Worm (Caenorhabditis elegans) whole organism, L4 larva: Measurements from ENCODE around the gene ZK622.5.

Experiments used
- F37D6.2 ChIP-seq: sonication (generic microtip); optimal IDR thresholded peaks from 2 replicates; lab custom pipeline; 2016; ENCODE audit warnings: mild to moderate bottlenecking, missing genetic modification characterization, missing compliant biosample characterization
- F49E8.2 ChIP-seq: sonication (generic microtip); optimal IDR thresholded peaks from 2 replicates; lab custom pipeline; 2016; ENCODE audit warnings: missing compliant biosample characterization, mild to moderate bottlenecking, missing genetic modification characterization, borderline replicate concordance
- Y48G9A.11 ChIP-seq: fragments of 200-800 bp; sonication (Bioruptor generic); IDR thresholded peaks from 2 replicates; pipeline ENCODE4 v1.3.6; 2022; ENCODE audit warnings: missing genetic modification reagents, missing genetic modification characterization, missing compliant biosample characterization
- Y75B8A.6 ChIP-seq: fragments of 200-800 bp; sonication (Bioruptor generic); IDR thresholded peaks from 2 replicates; pipeline ENCODE4 v1.3.6; 2022; ENCODE audit warnings: missing genetic modification reagents, missing genetic modification characterization, missing compliant biosample characterization
- aha-1 ChIP-seq: fragments of 150-350 bp; peaks from one replicate; lab custom pipeline; 2014; ENCODE audit warnings: missing biosample characterization, missing genetic modification characterization
- ceh-32 ChIP-seq: sonication (generic microtip); optimal IDR thresholded peaks from 2 replicates; lab custom pipeline; 2016; ENCODE audit warnings: mild to moderate bottlenecking, missing genetic modification characterization, missing compliant biosample characterization; ENCODE audit not compliant: poor library complexity
- ceh-44 ChIP-seq: fragments of 200-800 bp; sonication (Bioruptor generic); IDR thresholded peaks from 2 replicates; pipeline ENCODE4 v1.3.6; 2022; ENCODE audit warnings: missing genetic modification reagents, missing genetic modification characterization, missing compliant biosample characterization
- ceh-62 ChIP-seq: sonication (generic microtip); optimal IDR thresholded peaks from 2 replicates; lab custom pipeline; 2017; ENCODE audit warnings: missing biosample characterization, missing genetic modification characterization
- daf-16 ChIP-seq, 3 experiments: sonication (generic microtip); optimal IDR thresholded peaks; 2 replicates each; lab custom pipeline; 2016 to 2017; ENCODE audit warnings: missing genetic modification characterization in 3 of 3, missing genetic modification reagents in 3 of 3, mild to moderate bottlenecking in 2 of 3, missing compliant biosample characterization in 2 of 3, missing biosample characterization in 1 of 3, moderate library complexity in 1 of 3
- daf-19 ChIP-seq: fragments of 200-800 bp; sonication (Bioruptor generic); conservative IDR thresholded peaks from 2 replicates; pipeline ENCODE4 v1.3.6; 2022; ENCODE audit warnings: missing genetic modification characterization, missing compliant biosample characterization
- dmd-8 ChIP-seq: fragments of 200-800 bp; sonication (Bioruptor generic); IDR thresholded peaks from 2 replicates; pipeline ENCODE4 v1.3.6; 2022; ENCODE audit warnings: missing genetic modification characterization, missing compliant biosample characterization
- fos-1 ChIP-seq: fragments of 150-350 bp; optimal IDR thresholded peaks from 2 replicates; lab custom pipeline; 2014; ENCODE audit warnings: missing biosample characterization, missing genetic modification characterization
- hif-1 ChIP-seq, 2 experiments: sonication (generic microtip); optimal IDR thresholded peaks; 2 replicates each; lab custom pipeline; 2016 to 2017; ENCODE audit warnings: missing compliant biosample characterization in 2 of 2, missing genetic modification characterization in 2 of 2, missing genetic modification reagents in 2 of 2, missing genotype in 2 of 2, mild to moderate bottlenecking in 1 of 2
- hlh-11 ChIP-seq: fragments of 200-800 bp; sonication (Bioruptor generic); optimal IDR thresholded peaks from 2 replicates; lab custom pipeline; 2018; ENCODE audit warnings: mild to moderate bottlenecking, missing genetic modification characterization, missing compliant biosample characterization
- hlh-30 ChIP-seq: sonication (generic microtip); optimal IDR thresholded peaks from 2 replicates; lab custom pipeline; 2017; ENCODE audit warnings: antibody characterized with exemption, mild to moderate bottlenecking, missing genetic modification characterization, missing compliant biosample characterization; ENCODE audit not compliant: insufficient read depth
- lsy-2 ChIP-seq, 2 experiments: fragments of 150-350 bp in 1 of 2; sonication (generic microtip) in 1 of 2; optimal IDR thresholded peaks; 2 replicates each; lab custom pipeline; 2014 to 2017; ENCODE audit warnings: missing biosample characterization in 2 of 2, missing genetic modification characterization in 2 of 2
- mdt-29 ChIP-seq: fragments of 200-800 bp; sonication (Bioruptor generic); IDR thresholded peaks from 2 replicates; pipeline ENCODE4 v1.3.6; 2022; ENCODE audit warnings: missing genetic modification reagents, missing genetic modification characterization, missing compliant biosample characterization
- mxl-3 ChIP-seq: fragments of 200-800 bp; sonication (Bioruptor generic); optimal IDR thresholded peaks from 2 replicates; lab custom pipeline; 2018; ENCODE audit warnings: mild to moderate bottlenecking, missing genetic modification characterization, missing compliant biosample characterization
- nhr-11 ChIP-seq: fragments of 150-350 bp; optimal IDR thresholded peaks from 2 replicates; lab custom pipeline; 2014; ENCODE audit warnings: missing biosample characterization, missing genetic modification characterization
- nhr-28 ChIP-seq: fragments of 150-350 bp; optimal IDR thresholded peaks from 2 replicates; lab custom pipeline; 2014; ENCODE audit warnings: missing biosample characterization, missing genetic modification characterization
- nhr-41 ChIP-seq: fragments of 200-800 bp; sonication (Bioruptor generic); IDR thresholded peaks from 2 replicates; pipeline ENCODE4 v1.3.6; 2022; ENCODE audit warnings: missing genetic modification reagents, missing genetic modification characterization, missing compliant biosample characterization
- nhr-77 ChIP-seq: fragments of 150-350 bp; optimal IDR thresholded peaks from 2 replicates; lab custom pipeline; 2014; ENCODE audit warnings: missing biosample characterization, missing genetic modification characterization
- pha-4 ChIP-seq, 2 experiments: fragments of 150-350 bp in 1 of 2; fragments of 200-800 bp in 1 of 2; sonication (Bioruptor generic) in 1 of 2; IDR thresholded peaks in 1 of 2; optimal IDR thresholded peaks in 1 of 2; 2 replicates each; pipeline versions ENCODE4 v1.3.6 to Lab custom; 2014 to 2022; ENCODE audit warnings: missing genetic modification characterization in 2 of 2, missing genetic modification reagents in 2 of 2, missing biosample characterization in 1 of 2, missing compliant biosample characterization in 1 of 2
- php-3 ChIP-seq: fragments of 200-800 bp; sonication (Bioruptor generic); IDR thresholded peaks from 2 replicates; pipeline ENCODE4 v1.3.6; 2022; ENCODE audit warnings: missing genetic modification reagents, missing genetic modification characterization, missing compliant biosample characterization
- snpc-1.2 ChIP-seq: fragments of 200-800 bp; sonication (Bioruptor generic); IDR thresholded peaks from 2 replicates; pipeline ENCODE4 v1.3.6; 2022; ENCODE audit warnings: missing genetic modification reagents, missing genetic modification characterization, missing compliant biosample characterization
- spr-1 ChIP-seq: sonication (generic microtip); optimal IDR thresholded peaks from 2 replicates; lab custom pipeline; 2016; ENCODE audit warnings: mild to moderate bottlenecking, missing genetic modification characterization, missing compliant biosample characterization
- unc-62 ChIP-seq, 3 experiments: fragments of 150-350 bp in 1 of 3; sonication (generic microtip); optimal IDR thresholded peaks in 2 of 3; peaks in 1 of 3; 1 replicate in 1 of 3; 2 replicates in 2 of 3; lab custom pipeline; 2014 to 2017; ENCODE audit warnings: missing biosample characterization in 3 of 3, missing genetic modification characterization in 3 of 3, missing genetic modification reagents in 3 of 3, missing genotype in 1 of 3
- zfp-2 ChIP-seq: sonication (generic microtip); optimal IDR thresholded peaks from 2 replicates; lab custom pipeline; 2016; ENCODE audit warnings: mild to moderate bottlenecking, missing genetic modification characterization, missing compliant biosample characterization
- zfp-3 ChIP-seq: fragments of 200-800 bp; sonication (Bioruptor generic); conservative IDR thresholded peaks from 2 replicates; pipeline ENCODE4 v1.3.6; 2022; ENCODE audit warnings: missing genetic modification reagents, missing genetic modification characterization, missing compliant biosample characterization

Gene ZK622.5

DNA sequence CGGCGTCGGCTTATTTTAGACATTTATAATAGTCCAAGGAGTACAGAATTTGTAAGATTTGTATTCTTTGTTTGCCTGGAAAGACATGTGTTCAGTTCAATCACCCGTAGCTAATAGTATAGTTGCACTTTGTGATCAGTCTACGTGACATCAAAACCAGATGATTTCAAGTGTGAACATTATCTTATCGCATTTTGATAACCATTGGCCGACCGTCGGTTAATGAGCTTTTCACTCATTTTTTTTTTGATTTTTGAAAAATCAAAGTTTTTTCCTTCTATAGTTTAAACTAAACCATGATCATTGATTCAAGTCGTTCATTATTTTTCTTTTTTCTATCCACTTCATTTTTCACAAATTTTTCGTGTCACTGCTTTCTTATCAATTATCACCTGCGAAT is 18.0 kb downstream of the ZK622.5 start (continued):
- TF ChIP-seq F49E8.2 (tag; lab: Kevin White, UChicago) (no peak), hlh-30 (peak; percentile 65), ceh-62 (tag; lab: Kevin White, UChicago) (no peak), nhr-28 (tag; lab: Kevin White, UChicago) (peak; percentile 77), spr-1 (no peak), hif-1 (tag; optimal IDR thresholded peaks at IDR 0.05; lab: Kevin White, UChicago) (peak in 1 of 2 experiments; percentile 25), daf-19 (GFP tag; lab: Robert Waterston, UW) (no peak), hlh-11 (peak; percentile 49), Y75B8A.6 (GFP tag; lab: Robert Waterston, UW) (no peak), F37D6.2 (tag; lab: Kevin White, UChicago) (no peak), zfp-2 (tag; lab: Kevin White, UChicago) (no peak), ceh-32 (tag; lab: Kevin White, UChicago) (no peak)

DNA sequence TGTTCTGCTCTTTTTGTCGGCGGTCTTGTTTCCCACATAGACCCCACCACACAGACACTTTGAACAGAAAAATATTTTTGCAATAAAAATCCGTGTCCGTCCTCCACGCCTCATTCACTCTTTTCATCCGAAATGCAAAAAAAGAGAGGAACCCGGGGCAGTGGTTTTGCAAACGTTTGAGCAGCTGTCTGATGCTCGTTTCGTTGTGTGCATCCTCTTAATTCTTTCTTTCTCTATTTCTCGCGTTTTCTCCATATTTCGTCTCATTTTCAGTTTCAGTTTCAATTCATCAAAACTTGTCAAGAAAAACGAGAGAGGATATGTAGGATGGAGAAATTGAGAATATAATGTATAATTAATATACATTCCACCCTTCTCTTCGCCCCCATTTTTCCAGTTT is 19.7 kb downstream of the ZK622.5 start:
- TF ChIP-seq lsy-2 (tag; optimal IDR thresholded peaks at IDR 0.05; lab: Kevin White, UChicago) (no peak), daf-16 (GFP tag; optimal IDR thresholded peaks at IDR 0.05; lab: Kevin White, UChicago) (peak in 1 of 2 experiments; percentile 38), daf-16 (tag; optimal IDR thresholded peaks at IDR 0.05; lab: Kevin White, UChicago) (no peak), unc-62 (GFP tag; optimal IDR thresholded peaks at IDR 0.05 in 1 of 2; lab: Kevin White, UChicago) (peak in 1 of 2 experiments; percentile 35), unc-62 (tag; optimal IDR thresholded peaks at IDR 0.05; lab: Kevin White, UChicago) (no peak), fos-1 (no peak)

DNA sequence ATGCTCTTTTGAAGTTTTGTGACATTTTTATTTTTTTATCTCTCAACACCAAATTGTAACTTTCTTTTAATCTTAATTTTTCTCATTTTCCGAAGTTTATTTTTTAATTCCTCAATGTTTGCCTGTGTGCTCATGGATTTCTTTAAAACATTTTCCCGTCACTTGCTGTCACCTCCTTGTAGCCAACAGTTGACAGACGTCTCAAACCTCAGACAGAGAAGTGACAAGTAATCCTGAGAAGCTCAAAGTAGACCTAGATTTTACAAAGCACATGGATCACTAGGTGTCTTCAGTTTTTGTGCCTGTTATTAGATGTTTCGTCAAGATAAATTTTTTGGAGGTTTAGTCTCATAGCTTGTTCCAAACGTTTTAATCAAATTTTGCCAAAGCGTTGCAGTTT is 20.5 kb downstream of the ZK622.5 start:
- TF ChIP-seq mdt-29 (GFP tag; lab: Robert Waterston, UW) = no peak
- peak in 1 of 2 experiments; percentile 91 for TF ChIP-seq unc-62 (GFP tag; optimal IDR thresholded peaks at IDR 0.05 in 1 of 2; lab: Kevin White, UChicago)
- no peak for TF ChIP-seq unc-62 (tag; optimal IDR thresholded peaks at IDR 0.05; lab: Kevin White, UChicago)

ce11 chrII:5310795-5311194 is 21.6 kb downstream of the ZK622.5 start:
- no peak for TF ChIP-seq nhr-41 (GFP tag; lab: Robert Waterston, UW)
- TF ChIP-seq aha-1 (tag; lab: Kevin White, UChicago) = peak; percentile 83

- TF ChIP-seq nhr-77 (tag; lab: Kevin White, UChicago) = no peak
- TF ChIP-seq nhr-11 (tag; lab: Kevin White, UChicago) = no peak
- no peak for TF ChIP-seq unc-62 (GFP tag; optimal IDR thresholded peaks at IDR 0.05 in 1 of 2; lab: Kevin White, UChicago)
- TF ChIP-seq unc-62 (tag; optimal IDR thresholded peaks at IDR 0.05; lab: Kevin White, UChicago) = no peak
- TF ChIP-seq ceh-32 (tag; lab: Kevin White, UChicago) = no peak
- no peak for TF ChIP-seq php-3
- no peak for TF ChIP-seq dmd-8
- no peak for TF ChIP-seq pha-4 (GFP tag; IDR thresholded peaks at IDR 0.05; lab: Robert Waterston, UW)
- no peak for TF ChIP-seq pha-4 (tag; optimal IDR thresholded peaks at IDR 0.05; lab: Kevin White, UChicago)
- no peak for TF ChIP-seq Y48G9A.11
- TF ChIP-seq ceh-44 = no peak
- TF ChIP-seq mxl-3 (GFP tag; lab: Kevin White, UChicago) = no peak
- TF ChIP-seq snpc-1.2 (GFP tag; lab: Robert Waterston, UW) = no peak
- TF ChIP-seq zfp-3 (GFP tag; lab: Robert Waterston, UW) = no peak
- no peak for TF ChIP-seq spr-1
Observed at ce11 chrII:5311746-5312145, 22.5 kb downstream of the ZK622.5 start, which contains the start of gene gcy-12. gcy-12 (plus strand) TSS chrII:5312046.
